Fruit fly (Drosophila melanogaster): ENCODE results near the gene CG7443.
A peak's percentile ranks its signal among the peaks of the same experiment; 100 is the strongest.

The CG7443 gene

dm6 chr3R:8305110-8305509, 19.0 kb upstream of the CG7443 start, which contains the start of gene Sgt1 (continued):
- TF ChIP-seq NC2β (GFP tag; optimal IDR thresholded peaks at IDR 0.05) (peak; percentile 30), dm (GFP tag; optimal IDR thresholded peaks at IDR 0.05) (peak; percentile 41), Pdp1 (GFP tag; optimal IDR thresholded peaks at IDR 0.05) (peak in 1 of 2 experiments; percentile 37), CG10654 (GFP tag; optimal IDR thresholded peaks at IDR 0.05) (no peak), CG17829 (tag; optimal IDR thresholded peaks at IDR 0.05) (peak; percentile 63), CG12219 (GFP tag; optimal IDR thresholded peaks at IDR 0.05) (no peak), CG8765 (GFP tag; IDR thresholded peaks at IDR 0.05) (0 out of 2 replicates have a peak, but pooled peaks have one; percentile 9), trem (tag; optimal IDR thresholded peaks at IDR 0.05) (peak; percentile 93), CG12104 (GFP tag; optimal IDR thresholded peaks at IDR 0.05) (no peak), Tbp (GFP tag; optimal IDR thresholded peaks at IDR 0.05) (no peak), jumu (GFP tag; optimal IDR thresholded peaks at IDR 0.05) (peak; percentile 63), MBD-R2 (GFP tag; IDR thresholded peaks at IDR 0.05) (peak; percentile 54), yki (optimal IDR thresholded peaks at IDR 0.05) (no peak), CG9797 (GFP tag; optimal IDR thresholded peaks at IDR 0.05) (peak; percentile 57), crp (GFP tag; optimal IDR thresholded peaks at IDR 0.05) (peak in 1 of 2 experiments; percentile 30), E2f1 (GFP tag; IDR thresholded peaks at IDR 0.05) (no peak), CG15269 (tag; optimal IDR thresholded peaks at IDR 0.05) (no peak), CoRest (tag; optimal IDR thresholded peaks at IDR 0.05) (peak; percentile 55), CG7271 (tag; optimal IDR thresholded peaks at IDR 0.05) (no peak), GATAe (GFP tag; conservative IDR thresholded peaks at IDR 0.05) (no peak), CG12391 (tag; optimal IDR thresholded peaks at IDR 0.05) (peak; percentile 46), grn (GFP tag; optimal IDR thresholded peaks at IDR 0.05) (no peak), Antp (GFP tag; optimal IDR thresholded peaks at IDR 0.05) (peak; percentile 65), Ssrp (tag; optimal IDR thresholded peaks at IDR 0.05) (no peak), CG11247 (GFP tag; IDR thresholded peaks at IDR 0.05) (peak; percentile 35; the same call in 1 of the 2 replicates), HmgZ (tag; optimal IDR thresholded peaks at IDR 0.05) (peak; percentile 82), Rfx (GFP tag; IDR thresholded peaks at IDR 0.05) (peak; percentile 74), CG1602 (GFP tag; optimal IDR thresholded peaks at IDR 0.05) (no peak), Fer1 (GFP tag; optimal IDR thresholded peaks at IDR 0.05) (peak; percentile 21), Dip3 (GFP tag; optimal IDR thresholded peaks at IDR 0.05) (peak; percentile 23), cwo (GFP tag; optimal IDR thresholded peaks at IDR 0.05) (no peak), CG9817 (tag; optimal IDR thresholded peaks at IDR 0.05) (peak; percentile 38), sd (tag; optimal IDR thresholded peaks at IDR 0.05) (peak; percentile 47), tup (GFP tag; optimal IDR thresholded peaks at IDR 0.05) (no peak), onecut (GFP tag; IDR thresholded peaks at IDR 0.05) (peak; percentile 42; the same call in 1 of the 2 replicates), sr (GFP tag; IDR thresholded peaks at IDR 0.05) (no peak), shn (GFP tag; optimal IDR thresholded peaks at IDR 0.05) (peak; percentile 50), CG16815 (GFP tag; optimal IDR thresholded peaks at IDR 0.05) (no peak), CG2889 (GFP tag; IDR thresholded peaks at IDR 0.05) (no peak), croc (GFP tag; conservative IDR thresholded peaks at IDR 0.05) (no peak), unpg (GFP tag; optimal IDR thresholded peaks at IDR 0.05) (no peak), Ptx1 (GFP tag; IDR thresholded peaks at IDR 0.05) (no peak), CG34224 (GFP tag; IDR thresholded peaks at IDR 0.05; ENCODE audit: partially characterized antibody) (peak; percentile 89), E2f2 (GFP tag; IDR thresholded peaks at IDR 0.05) (peak; percentile 100), CG10267 (tag; optimal IDR thresholded peaks at IDR 0.05) (peak; percentile 98), vvl (GFP tag; IDR thresholded peaks at IDR 0.05) (peak; percentile 57), hbn (GFP tag; IDR thresholded peaks at IDR 0.05; ENCODE audit: partially characterized antibody) (peak; percentile 70), CG9609 (GFP tag; optimal IDR thresholded peaks at IDR 0.05) (peak; percentile 59), CG15696 (tag; optimal IDR thresholded peaks at IDR 0.05) (no peak), ranshi (GFP tag; IDR thresholded peaks at IDR 0.05) (no peak), chinmo (GFP tag; IDR thresholded peaks at IDR 0.05; ENCODE audit: partially characterized antibody) (no peak)
